Worm (Caenorhabditis elegans): ENCODE data around the gene D1086.21.

DNA sequence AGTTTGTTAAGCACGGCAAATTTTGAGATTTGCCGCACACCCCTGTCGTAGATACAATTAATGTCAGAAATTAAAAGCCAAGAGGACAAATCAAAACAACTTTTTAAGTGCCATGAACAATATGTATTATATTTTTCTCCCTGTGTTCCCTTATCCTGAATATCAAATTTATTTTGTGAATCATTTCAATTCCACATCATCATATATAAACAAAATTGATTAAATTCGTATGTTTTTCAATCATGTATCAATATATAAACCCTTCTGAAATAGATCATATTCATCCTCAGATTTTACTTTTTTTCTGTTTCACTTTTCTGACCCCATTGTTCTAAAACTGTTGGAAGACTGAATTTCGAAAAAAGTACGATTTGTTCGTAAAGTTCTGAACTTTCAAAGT lies 9.6 kb downstream of the D1086.21 start, which contains the start of gene D1086.11:
- no peak for TF ChIP-seq mef-2 (tag; optimal IDR thresholded peaks at IDR 0.05)
- no peak for TF ChIP-seq snpc-4 (tag; optimal IDR thresholded peaks at IDR 0.05)
- TF ChIP-seq ztf-4 (tag; optimal IDR thresholded peaks at IDR 0.05): no peak
- TF ChIP-seq pqm-1 (tag; optimal IDR thresholded peaks at IDR 0.05): no peak
- TF ChIP-seq nhr-28 (tag; optimal IDR thresholded peaks at IDR 0.05): no peak
- TF ChIP-seq lin-15B (tag; optimal IDR thresholded peaks at IDR 0.05): no peak
- TF ChIP-seq aly-2 (tag; optimal IDR thresholded peaks at IDR 0.05): no peak
